Worm (Caenorhabditis elegans): Measurements from ENCODE around the gene best-20.

ce11 chrIV:3805219-3805618 is 49.2 kb downstream of the best-20 start, which contains the start of gene fbxc-47:
- no peak for TF ChIP-seq nhr-237 (tag; optimal IDR thresholded peaks at IDR 0.05)
- no peak for TF ChIP-seq elt-1 (tag; optimal IDR thresholded peaks at IDR 0.05; ENCODE audit: borderline replicate concordance, insufficient read depth)
- TF ChIP-seq nhr-28 (tag; optimal IDR thresholded peaks at IDR 0.05): no peak

Measured in whole organism, mixed stage, embryonic.